Fruit fly (Drosophila melanogaster): ENCODE measurements around the gene CG14401.

dm6 chr2L:20869804-20870295, at the start of gene CG14401:
- TF ChIP-seq lola (GFP tag; optimal IDR thresholded peaks at IDR 0.05) (no peak), psq (GFP tag; optimal IDR thresholded peaks at IDR 0.05) (no peak), HLH106 (tag; optimal IDR thresholded peaks at IDR 0.05) (no peak), CrebA (GFP tag; optimal IDR thresholded peaks at IDR 0.05; ENCODE audit: borderline replicate concordance) (no peak)

Data from whole organism, wandering third instar larva.